Worm (Caenorhabditis elegans) whole organism, L2 larva: ENCODE measurements around the gene ubc-18.

Experiments used
- lin-13 ChIP-seq: fragments of 150-350 bp; optimal IDR thresholded peaks from 2 replicates; lab custom pipeline; 2014; ENCODE audit warnings: missing biosample characterization, missing genetic modification reagents, missing genetic modification characterization
- nhr-10 ChIP-seq: sonication (generic microtip); optimal IDR thresholded peaks from 2 replicates; lab custom pipeline; 2017; ENCODE audit warnings: missing biosample characterization, missing genetic modification characterization
- nhr-23 ChIP-seq: fragments of 150-350 bp; optimal IDR thresholded peaks from 2 replicates; lab custom pipeline; 2014; ENCODE audit warnings: missing biosample characterization, missing genetic modification reagents, missing genetic modification characterization
- skn-1 ChIP-seq: sonication (generic microtip); optimal IDR thresholded peaks from 2 replicates; lab custom pipeline; 2017; ENCODE audit warnings: missing biosample characterization, missing genetic modification characterization
- unc-62 ChIP-seq: fragments of 150-350 bp; optimal IDR thresholded peaks from 2 replicates; lab custom pipeline; 2014; ENCODE audit warnings: missing biosample characterization, missing genetic modification reagents, missing genetic modification characterization

ce11 chrIII:7056241-7056640 lies 12.1 kb downstream of the ubc-18 start, which contains the start of gene R01H2.2:
- TF ChIP-seq skn-1 (tag; lab: Kevin White, UChicago) = no peak
- TF ChIP-seq nhr-10 (tag; lab: Kevin White, UChicago) = no peak
- no peak for TF ChIP-seq unc-62
- TF ChIP-seq nhr-23 = no peak
- no peak for TF ChIP-seq lin-13 (GFP tag; lab: Kevin White, UChicago)
